Worm (Caenorhabditis elegans) whole organism, L4/young adult: ENCODE data around the gene F26F2.7.
"Not testable (repeated sequence)": the region's sequence is repeated elsewhere in the genome, so short reads cannot be mapped to it uniquely, and the experiment has no call there.

ENCODE experiments used
- W03F9.2 ChIP-seq: fragments of 150-350 bp; optimal IDR thresholded peaks from 2 replicates; lab custom pipeline; 2014; ENCODE audit warnings: missing biosample characterization, missing genetic modification characterization
- dao-5 ChIP-seq: sonication (generic microtip); optimal IDR thresholded peaks from 2 replicates; lab custom pipeline; 2016; ENCODE audit warnings: missing genotype, missing genetic modification characterization, moderate library complexity, missing compliant biosample characterization
- him-1 ChIP-seq: sonication (generic microtip); optimal IDR thresholded peaks from 2 replicates; lab custom pipeline; 2016; ENCODE audit warnings: missing genotype, missing genetic modification reagents, missing genetic modification characterization, missing compliant biosample characterization

F26F2.7 gene

ce11 chrV:20564054-20564453 lies 16.7 kb upstream of the F26F2.7 start, which contains the start of gene F26F2.13:
F26F2.13 (plus strand) TSS chrV:20564354.
- not testable (repeated sequence) for TF ChIP-seq dao-5; W03F9.2 (tag; lab: Kevin White, UChicago); him-1

ce11 chrV:20566454-20566853 lies 14.3 kb upstream of the F26F2.7 start, which contains the start of gene F26F2.3:
F26F2.3 (minus strand) TSS chrV:20566554.
- TF ChIP-seq W03F9.2 (tag; lab: Kevin White, UChicago) (no peak), him-1 (no peak), dao-5 (no peak)

DNA sequence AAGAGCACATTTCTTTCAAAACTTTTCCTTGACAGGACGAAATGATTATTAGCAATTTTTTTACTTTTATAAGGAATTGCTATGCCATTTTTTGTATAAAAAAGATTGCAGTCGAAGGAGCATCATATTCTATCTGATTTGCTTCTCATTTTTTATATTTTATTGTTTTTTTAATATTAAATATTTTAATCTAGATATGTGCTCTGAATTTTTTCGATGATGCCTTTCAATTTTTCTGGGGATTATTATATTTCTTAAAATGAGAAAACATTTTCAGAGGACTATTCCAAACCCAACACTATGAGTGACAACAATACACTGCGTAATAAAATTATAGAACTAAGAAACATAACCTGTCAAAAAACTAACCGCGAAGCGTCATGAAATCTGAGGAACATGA lies 11.8 kb upstream of the F26F2.7 start, which contains the start of gene F26F2.4:
Gene F26F2.4, plus strand, starts transcription at position 301 of the 400 bp plus-strand sequence.
- not testable (repeated sequence) for TF ChIP-seq him-1; W03F9.2 (tag; lab: Kevin White, UChicago); dao-5

DNA sequence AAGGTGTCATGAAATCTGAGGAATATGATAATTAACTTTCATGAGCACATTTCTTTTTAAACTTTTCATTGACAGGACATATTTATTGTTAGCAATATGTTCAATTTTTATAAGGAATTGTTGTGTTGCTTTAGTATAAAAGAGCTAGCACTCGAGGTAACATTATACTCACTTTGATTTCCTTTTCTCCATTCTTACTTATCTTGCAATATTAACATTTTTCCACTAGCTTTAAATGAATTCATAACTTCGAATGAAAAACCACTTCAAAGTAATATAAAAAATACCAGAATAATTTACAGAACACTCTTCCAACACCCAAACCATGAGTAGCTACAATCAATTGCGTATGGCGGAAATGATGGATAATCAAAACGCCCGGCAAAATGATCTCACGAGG lies 7.4 kb upstream of the F26F2.7 start, which contains the start of gene F26F2.5:
Gene F26F2.5, plus strand, starts transcription at position 301 of the 400 bp plus-strand sequence.
- TF ChIP-seq W03F9.2 (tag; lab: Kevin White, UChicago) (no peak), him-1 (no peak), dao-5 (no peak)

ce11 chrV:20574314-20574713 lies 6.5 kb upstream of the F26F2.7 start, which contains the start of gene clec-263:
clec-263 (plus strand) TSS chrV:20574614.
- TF ChIP-seq dao-5: no peak
- TF ChIP-seq him-1: no peak
- TF ChIP-seq W03F9.2 (tag; lab: Kevin White, UChicago): no peak

ce11 chrV:20574872-20575271 lies 5.9 kb upstream of the F26F2.7 start:
- TF ChIP-seq him-1 (no peak), W03F9.2 (tag; lab: Kevin White, UChicago) (no peak), dao-5 (no peak)

- no peak for TF ChIP-seq W03F9.2 (tag; lab: Kevin White, UChicago)
- no peak for TF ChIP-seq dao-5
- TF ChIP-seq him-1: no peak
Measured at ce11 chrV:20579534-20579933, 1.3 kb upstream of the F26F2.7 start, which contains the start of gene F26F2.8. F26F2.8 (plus strand) TSS chrV:20579546.

- TF ChIP-seq W03F9.2 (tag; lab: Kevin White, UChicago): no peak
- TF ChIP-seq him-1: no peak
- no peak for TF ChIP-seq dao-5
Measured at ce11 chrV:20594746-20595145, 14.0 kb downstream of the F26F2.7 start, which contains the start of gene F26F2.10. F26F2.10 (minus strand) TSS chrV:20594846.

DNA sequence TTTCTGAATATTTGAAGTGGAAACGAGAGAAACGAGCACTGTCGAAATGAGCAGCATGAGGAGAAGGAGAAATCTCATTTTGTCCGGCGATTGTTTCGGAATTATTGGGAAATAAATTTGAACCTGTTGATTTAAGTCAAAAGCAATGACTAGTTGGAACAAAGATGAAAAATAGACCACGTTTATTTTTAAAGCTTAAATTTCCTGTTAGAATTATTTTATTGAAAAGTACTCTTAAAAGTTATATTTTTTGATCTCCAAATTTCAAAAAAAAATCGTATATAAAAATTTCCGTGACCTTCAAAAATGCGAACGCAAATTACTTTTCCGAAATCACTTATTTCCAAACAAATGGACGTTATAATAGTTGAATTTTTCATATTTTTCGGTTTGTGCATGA lies 14.9 kb downstream of the F26F2.7 start, which contains the start of gene F26F2.11:
Gene F26F2.11, minus strand, starts transcription at position 101 of the 400 bp plus-strand sequence.
- TF ChIP-seq W03F9.2 (tag; lab: Kevin White, UChicago) (no peak), him-1 (no peak), dao-5 (no peak)

DNA sequence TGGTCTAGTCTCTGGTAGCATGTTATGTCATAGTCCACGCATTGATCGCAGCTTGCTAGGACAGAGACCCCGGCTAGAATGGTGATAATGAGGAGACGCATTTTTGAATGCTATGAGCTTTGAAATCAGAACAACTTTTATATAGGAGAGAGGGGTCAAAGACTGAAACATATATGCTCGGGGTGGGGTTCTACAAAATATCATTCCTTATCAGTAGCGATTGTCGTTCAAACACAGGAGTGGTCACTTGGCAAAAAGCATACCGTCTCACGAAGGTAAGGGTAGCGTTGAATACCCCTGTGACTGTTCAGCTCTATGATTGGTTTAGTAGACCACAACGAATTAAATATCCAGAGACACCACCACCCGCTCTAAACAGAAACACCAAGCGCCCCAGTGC lies 16.3 kb downstream of the F26F2.7 start, which contains the start of gene F46B3.1:
Gene F46B3.1, minus strand, starts transcription at position 101 of the 400 bp plus-strand sequence.
- TF ChIP-seq dao-5 (no peak), W03F9.2 (tag; lab: Kevin White, UChicago) (no peak), him-1 (no peak)

DNA sequence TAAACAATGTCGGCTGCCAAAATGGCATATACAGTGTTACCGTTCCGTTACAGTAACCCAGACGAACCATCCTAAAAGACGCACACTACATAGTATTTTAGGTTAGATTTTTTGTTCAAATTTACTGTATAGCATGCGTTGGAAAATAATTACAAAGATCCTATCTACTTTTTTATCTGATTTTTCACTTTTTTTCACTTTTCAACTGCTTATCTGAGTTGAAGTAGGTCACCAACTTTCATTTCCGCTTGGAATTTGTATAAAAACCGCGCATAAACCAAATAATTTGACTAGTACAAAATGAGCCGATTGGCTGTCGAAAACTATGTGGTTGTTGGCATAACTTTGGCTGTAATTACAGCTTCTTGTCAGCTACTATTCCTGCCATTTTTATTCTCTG lies 19.0 kb downstream of the F26F2.7 start, which contains the start of gene col-163:
Gene col-163, plus strand, starts transcription at position 301 of the 400 bp plus-strand sequence.
- TF ChIP-seq dao-5: no peak
- no peak for TF ChIP-seq W03F9.2 (tag; lab: Kevin White, UChicago)

ce11 chrV:20600704-20601103 lies 19.9 kb downstream of the F26F2.7 start:
- TF ChIP-seq dao-5: no peak
- no peak for TF ChIP-seq him-1
- no peak for TF ChIP-seq W03F9.2 (tag; lab: Kevin White, UChicago)

- TF ChIP-seq dao-5 (no peak), him-1 (no peak), W03F9.2 (tag; lab: Kevin White, UChicago) (no peak)
Measured at ce11 chrV:20603014-20603413, 22.2 kb downstream of the F26F2.7 start, which contains the start of gene ttr-11. ttr-11 (plus strand) TSS chrV:20603314.

ce11 chrV:20604606-20605155 lies 23.9 kb downstream of the F26F2.7 start, which contains the start of gene ttr-57:
ttr-57 (plus strand) TSS chrV:20605105.
- TF ChIP-seq W03F9.2 (tag; lab: Kevin White, UChicago): no peak
- TF ChIP-seq him-1: no peak
- TF ChIP-seq dao-5: no peak

DNA sequence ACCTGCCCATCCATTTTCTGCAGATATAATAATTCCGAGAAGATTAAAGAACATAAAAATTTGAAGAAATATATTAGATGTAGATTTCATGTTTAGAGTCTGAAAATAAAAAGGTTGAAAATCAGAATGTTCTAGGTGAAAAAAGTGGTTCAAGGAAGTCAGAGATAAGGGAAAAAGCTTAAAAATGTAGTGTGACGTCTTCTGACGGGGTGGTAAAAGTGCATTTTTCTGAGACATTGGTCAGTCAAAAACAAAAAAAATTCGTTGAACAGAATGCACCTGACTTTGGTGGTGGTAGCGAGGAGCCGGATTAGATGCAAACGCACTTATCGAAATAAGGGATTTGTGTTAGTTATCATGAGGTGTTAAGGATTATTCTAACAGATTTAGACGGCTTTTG lies 25.8 kb downstream of the F26F2.7 start, which contains the start of gene F46B3.23:
Gene F46B3.23, minus strand, starts transcription at position 101 of the 400 bp plus-strand sequence.
- TF ChIP-seq dao-5: no peak
- no peak for TF ChIP-seq him-1
- no peak for TF ChIP-seq W03F9.2 (tag; lab: Kevin White, UChicago)
